Fruit fly (Drosophila melanogaster) whole organism: Measurements from ENCODE around the gene Synd.

Experiments
- CG8478 ChIP-seq: fragments of >200 bp; optimal IDR thresholded peaks from 2 replicates; lab custom pipeline; 2018; ENCODE audit warnings: inconsistent platforms
- Dll ChIP-seq: fragments of >200 bp; optimal IDR thresholded peaks from 2 replicates; lab custom pipeline; 2017
- EcR ChIP-seq, 2 experiments: fragments of >200 bp; optimal IDR thresholded peaks; 2 replicates each; lab custom pipeline; 2017; ENCODE audit warnings: missing biosample characterization in 2 of 2, missing genetic modification characterization in 2 of 2, missing genetic modification reagents in 2 of 2
- pan ChIP-seq: fragments of >200 bp; optimal IDR thresholded peaks from 2 replicates; lab custom pipeline; 2017
- psq ChIP-seq: fragments of >200 bp; optimal IDR thresholded peaks from 2 replicates; lab custom pipeline; 2017
- usp ChIP-seq: fragments of >200 bp; optimal IDR thresholded peaks from 2 replicates; lab custom pipeline; 2017; ENCODE audit warnings: missing biosample characterization, missing genetic modification characterization, mixed read lengths

Synd gene

dm6 chr3R:20821815-20822375 is 10.7 kb upstream of the Synd start, which contains the start of the genes CG17271 and RpS20:
Gene CG17271 (minus strand): TSS chr3R:20821848.
Gene RpS20 (plus strand): TSS chr3R:20822181.
- TF ChIP-seq usp (GFP tag; lab: Kevin White, UChicago) (no peak), pan (lab: Kevin White, UChicago) (no peak), CG8478 (lab: Kevin White, UChicago) (no peak)

DNA sequence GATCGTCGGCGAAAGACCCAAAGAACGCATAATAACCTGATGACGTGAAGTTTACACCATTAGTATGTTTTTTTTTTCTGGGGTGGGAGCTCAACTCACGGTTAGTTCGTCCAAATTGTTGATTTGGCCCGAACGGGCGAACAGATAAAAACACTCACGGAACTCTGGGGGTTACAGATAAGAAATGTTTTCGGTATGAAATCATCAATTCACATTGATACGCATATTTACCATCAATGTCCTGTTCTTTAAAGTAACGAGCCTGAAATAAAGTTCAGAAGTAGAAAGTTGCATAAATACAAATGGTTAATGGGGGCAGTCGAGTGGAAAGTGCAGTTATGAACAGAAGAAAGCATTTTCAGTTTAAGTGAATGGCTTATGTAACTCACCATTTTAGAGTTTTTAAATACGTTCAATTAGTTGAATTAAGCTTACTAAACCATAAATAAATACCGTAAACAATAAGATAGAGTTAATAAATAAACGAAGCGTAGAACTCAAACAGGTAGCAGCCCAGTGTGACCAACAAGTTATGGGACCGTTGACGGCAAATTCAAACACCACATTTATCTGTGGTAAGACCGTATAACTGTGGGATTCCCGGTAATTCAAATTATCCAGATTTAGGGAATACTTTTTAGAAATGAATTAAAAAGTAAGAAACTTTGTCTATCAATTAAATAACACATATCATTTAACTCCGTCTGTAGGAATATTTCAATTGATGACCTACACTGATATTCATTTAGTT is 8.7 kb upstream of the Synd start, which contains the start of gene CG17272:
TSS of gene CG17272 (minus strand) at position 536 of the 751 bp plus-strand sequence.
- TF ChIP-seq psq (lab: Kevin White, UChicago) (no peak), usp (GFP tag; lab: Kevin White, UChicago) (no peak), pan (lab: Kevin White, UChicago) (no peak), EcR (GFP tag; optimal IDR thresholded peaks at IDR 0.05; lab: Kevin White, UChicago) (no peak)

DNA sequence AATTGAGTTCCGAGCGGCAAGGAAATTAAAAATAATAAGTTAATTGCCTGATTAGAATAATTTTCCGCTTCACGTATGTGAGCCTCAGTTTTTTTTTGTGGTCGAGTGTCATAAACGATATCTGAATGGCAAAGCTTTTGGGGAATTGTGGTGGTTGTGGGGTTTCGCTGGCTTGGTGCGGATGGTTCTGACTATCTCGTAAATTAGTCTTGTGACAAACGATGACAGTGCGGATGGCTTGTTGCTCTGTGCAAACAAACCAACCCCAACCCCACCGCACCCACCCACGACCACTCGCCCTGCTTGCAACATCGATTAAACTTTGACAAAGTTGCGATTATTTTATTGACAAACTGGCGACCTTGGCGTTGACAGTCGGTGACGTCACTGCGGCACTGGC is 5.7 kb upstream of the Synd start:
- TF ChIP-seq EcR (GFP tag; optimal IDR thresholded peaks at IDR 0.05; lab: Kevin White, UChicago) (no peak), Dll (no peak), CG8478 (lab: Kevin White, UChicago) (no peak), usp (GFP tag; lab: Kevin White, UChicago) (no peak), pan (lab: Kevin White, UChicago) (no peak), psq (lab: Kevin White, UChicago) (no peak)

dm6 chr3R:20828520-20829415 is 3.8 kb upstream of the Synd start:
- TF ChIP-seq CG8478 (lab: Kevin White, UChicago) (peak; percentile 1), EcR (GFP tag; optimal IDR thresholded peaks at IDR 0.05; lab: Kevin White, UChicago) (peak in 1 of 2 experiments; percentile 80), Dll (no peak)

- TF ChIP-seq CG8478 (lab: Kevin White, UChicago), result no peak
- no peak for TF ChIP-seq psq (lab: Kevin White, UChicago)
- no peak for TF ChIP-seq Dll
- no peak for TF ChIP-seq pan (lab: Kevin White, UChicago)
- TF ChIP-seq usp (GFP tag; lab: Kevin White, UChicago), result no peak
- TF ChIP-seq EcR (GFP tag; optimal IDR thresholded peaks at IDR 0.05; lab: Kevin White, UChicago), result no peak
Measured at dm6 chr3R:20829416-20830131, 3.0 kb upstream of the Synd start.

DNA sequence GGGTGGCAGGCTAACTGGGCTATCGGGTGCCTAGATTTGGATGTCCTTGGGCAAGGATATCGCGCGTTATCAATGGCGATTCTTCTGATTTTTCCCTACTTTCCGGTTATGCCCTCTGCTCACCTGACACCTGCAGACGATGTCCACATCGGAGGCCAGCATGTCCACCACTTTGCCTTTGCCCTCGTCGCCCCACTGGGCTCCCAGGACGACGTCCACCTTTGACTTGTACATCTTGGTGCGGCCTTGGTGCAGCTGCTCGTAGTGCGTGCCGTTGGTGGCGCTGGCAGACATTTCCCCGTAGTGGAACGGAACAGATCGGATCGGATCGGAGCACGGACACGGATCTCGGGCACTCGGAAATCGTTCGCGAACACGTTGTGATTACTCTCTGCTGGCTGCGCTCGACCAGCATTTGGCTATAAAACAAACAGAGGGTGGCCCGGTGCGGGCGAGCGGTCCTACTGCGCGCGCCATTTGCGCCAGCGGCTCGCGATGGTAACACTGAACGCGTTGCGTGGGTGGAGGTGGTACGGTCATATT is 2.4 kb upstream of the Synd start, which contains the start of gene Adss:
TSS of gene Adss (minus strand) at position 428 of the 543 bp plus-strand sequence.
- TF ChIP-seq psq (lab: Kevin White, UChicago), result no peak
- TF ChIP-seq pan (lab: Kevin White, UChicago), result no peak
- TF ChIP-seq EcR (GFP tag; optimal IDR thresholded peaks at IDR 0.05; lab: Kevin White, UChicago), result no peak
- no peak for TF ChIP-seq usp (GFP tag; lab: Kevin White, UChicago)
- TF ChIP-seq Dll, result no peak
- TF ChIP-seq CG8478 (lab: Kevin White, UChicago), result no peak

DNA sequence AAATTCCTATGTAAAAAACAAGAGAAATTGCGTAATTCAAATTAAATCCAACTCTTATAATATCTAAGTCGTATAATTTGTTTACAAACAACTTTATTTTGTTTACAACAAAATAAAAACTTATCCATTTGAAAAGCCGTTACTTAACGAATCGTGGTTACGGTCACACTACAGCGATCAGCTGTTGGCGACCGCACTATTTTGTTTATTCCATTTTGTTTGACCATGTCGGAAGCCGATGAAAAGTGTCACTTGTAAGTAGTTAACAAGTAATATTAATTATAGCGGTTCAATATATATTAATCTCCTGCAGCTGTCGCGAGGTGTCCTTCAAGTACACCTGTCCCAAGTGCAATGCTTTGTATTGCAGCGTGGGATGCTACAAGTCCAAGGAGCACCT is 1.6 kb upstream of the Synd start, which contains the start of gene CG31223:
TSS of gene CG31223 (plus strand) at position 165 of the 400 bp plus-strand sequence.
- no peak for TF ChIP-seq usp (GFP tag; lab: Kevin White, UChicago)
- no peak for TF ChIP-seq EcR (GFP tag; optimal IDR thresholded peaks at IDR 0.05; lab: Kevin White, UChicago)
- TF ChIP-seq Dll, result no peak
- TF ChIP-seq psq (lab: Kevin White, UChicago), result no peak
- no peak for TF ChIP-seq pan (lab: Kevin White, UChicago)
- no peak for TF ChIP-seq CG8478 (lab: Kevin White, UChicago)

DNA sequence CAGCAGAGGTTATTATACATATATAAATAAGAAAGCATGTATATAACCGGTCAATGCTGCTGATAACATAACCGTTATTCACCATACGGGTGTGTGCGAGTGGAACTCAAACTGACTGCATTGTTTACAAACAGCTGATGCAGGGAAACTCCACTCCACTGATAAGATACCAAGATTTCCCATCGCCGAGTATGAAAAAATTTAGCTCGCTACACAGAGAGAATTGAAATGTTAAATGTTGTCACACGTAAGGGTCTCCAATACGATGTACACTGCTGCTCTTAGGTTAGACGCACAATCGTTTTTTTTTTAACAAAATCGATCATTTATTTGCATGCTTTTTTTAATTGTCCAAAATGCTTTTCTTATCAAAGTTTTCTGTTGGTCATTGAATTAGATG is 1.1 kb downstream of the Synd start:
- TF ChIP-seq usp (GFP tag; lab: Kevin White, UChicago), result no peak
- TF ChIP-seq Dll, result no peak
- no peak for TF ChIP-seq CG8478 (lab: Kevin White, UChicago)
- no peak for TF ChIP-seq EcR (GFP tag; optimal IDR thresholded peaks at IDR 0.05; lab: Kevin White, UChicago)
- TF ChIP-seq psq (lab: Kevin White, UChicago), result no peak
- TF ChIP-seq pan (lab: Kevin White, UChicago), result no peak

DNA sequence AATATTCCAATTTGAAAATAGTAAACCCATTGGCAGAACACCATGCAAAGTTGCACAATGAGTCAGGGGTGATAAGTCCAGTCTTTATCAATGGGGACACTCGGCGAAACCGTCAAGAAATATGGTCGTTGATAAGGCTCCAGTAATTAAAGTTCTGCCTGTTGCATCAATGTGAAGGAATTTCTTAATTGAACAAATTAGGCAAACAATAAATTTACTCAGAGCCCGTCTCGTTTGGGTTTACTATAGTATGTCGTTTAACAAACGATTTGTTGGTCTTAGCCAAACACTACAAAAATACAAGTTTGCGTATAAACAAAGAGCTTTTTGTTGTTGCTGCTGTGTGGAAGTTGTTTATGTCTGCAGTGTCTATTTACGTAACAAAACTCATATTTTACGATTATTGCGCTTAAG is 2.2 kb downstream of the Synd start:
- no peak for TF ChIP-seq pan (lab: Kevin White, UChicago)
- TF ChIP-seq EcR (GFP tag; optimal IDR thresholded peaks at IDR 0.05; lab: Kevin White, UChicago), result no peak
- no peak for TF ChIP-seq psq (lab: Kevin White, UChicago)
- no peak for TF ChIP-seq Dll
- TF ChIP-seq usp (GFP tag; lab: Kevin White, UChicago), result no peak
- TF ChIP-seq CG8478 (lab: Kevin White, UChicago), result no peak

- TF ChIP-seq Dll, result no peak
- TF ChIP-seq usp (GFP tag; lab: Kevin White, UChicago), result no peak
- no peak for TF ChIP-seq CG8478 (lab: Kevin White, UChicago)
- TF ChIP-seq psq (lab: Kevin White, UChicago), result no peak
- no peak for TF ChIP-seq EcR (GFP tag; optimal IDR thresholded peaks at IDR 0.05; lab: Kevin White, UChicago)
- TF ChIP-seq pan (lab: Kevin White, UChicago), result no peak
Measured at dm6 chr3R:20835531-20835930, 2.9 kb downstream of the Synd start.
